Worm (Caenorhabditis elegans) whole organism, L1 larva: Measurements from ENCODE around the gene Y54G2A.28.
A peak's percentile ranks its signal among the peaks of the same experiment; 100 is the strongest.

Experiments
- C04F5.9 ChIP-seq: sonication (generic microtip); optimal IDR thresholded peaks from 2 replicates; lab custom pipeline; 2016; ENCODE audit warnings: missing genetic modification characterization, missing compliant biosample characterization
- F16B12.6 ChIP-seq: fragments of 150-350 bp; optimal IDR thresholded peaks from 2 replicates; lab custom pipeline; 2014; ENCODE audit warnings: missing biosample characterization, missing genetic modification characterization
- ama-1 ChIP-seq: fragments of 150-350 bp; optimal IDR thresholded peaks from 2 replicates; lab custom pipeline; 2014
- ceh-63 ChIP-seq: fragments of 200-800 bp; sonication (Bioruptor generic); optimal IDR thresholded peaks from 2 replicates; lab custom pipeline; 2018; ENCODE audit warnings: mild to moderate bottlenecking, missing genetic modification characterization, missing compliant biosample characterization
- ceh-88 ChIP-seq: fragments of 200-800 bp; sonication (Bioruptor generic); IDR thresholded peaks from 2 replicates; pipeline ENCODE4 v1.3.6; 2022; ENCODE audit warnings: missing genetic modification characterization, missing compliant biosample characterization
- ceh-90 ChIP-seq: sonication (generic microtip); optimal IDR thresholded peaks from 2 replicates; lab custom pipeline; 2016; ENCODE audit warnings: missing genetic modification characterization, missing compliant biosample characterization
- ces-1 ChIP-seq: fragments of 150-350 bp; optimal IDR thresholded peaks from 2 replicates; lab custom pipeline; 2014; ENCODE audit warnings: missing biosample characterization, missing genetic modification reagents, missing genetic modification characterization
- efl-1 ChIP-seq, 4 experiments: fragments of 150-350 bp; optimal IDR thresholded peaks in 3 of 4; peaks in 1 of 4; 1 replicate in 1 of 4; 2 replicates in 3 of 4; lab custom pipeline; 2014; ENCODE audit warnings: missing biosample characterization in 2 of 4, missing genetic modification characterization in 2 of 4, missing genetic modification reagents in 2 of 4
- efl-3 ChIP-seq: fragments of 200-800 bp; sonication (Bioruptor generic); optimal IDR thresholded peaks from 2 replicates; lab custom pipeline; 2018; ENCODE audit warnings: mild to moderate bottlenecking, missing genetic modification characterization, missing compliant biosample characterization
- egl-13 ChIP-seq: sonication (generic microtip); optimal IDR thresholded peaks from 2 replicates; lab custom pipeline; 2016; ENCODE audit warnings: missing genotype, missing genetic modification reagents, missing genetic modification characterization, missing compliant biosample characterization
- elt-2 ChIP-seq: sonication (generic microtip); optimal IDR thresholded peaks from 2 replicates; lab custom pipeline; 2016; ENCODE audit warnings: missing genetic modification characterization, mild to moderate bottlenecking, inconsistent platforms, missing compliant biosample characterization, missing genetic modification reagents
- irx-1 ChIP-seq: sonication (generic microtip); optimal IDR thresholded peaks from 2 replicates; lab custom pipeline; 2016; ENCODE audit warnings: missing genetic modification characterization, missing compliant biosample characterization
- isw-1 ChIP-seq: fragments of 200-800 bp; sonication (Bioruptor generic); IDR thresholded peaks from 2 replicates; pipeline ENCODE4 v1.3.6; 2022; ENCODE audit warnings: missing genetic modification characterization, missing compliant biosample characterization
- lin-14 ChIP-seq: fragments of 200-800 bp; sonication (Bioruptor generic); optimal IDR thresholded peaks from 2 replicates; lab custom pipeline; 2018; ENCODE audit warnings: mild to moderate bottlenecking, missing genetic modification characterization, moderate library complexity, missing compliant biosample characterization
- lir-3 ChIP-seq: sonication (generic microtip); optimal IDR thresholded peaks from 2 replicates; lab custom pipeline; 2016; ENCODE audit warnings: mild to moderate bottlenecking, missing genetic modification characterization, moderate library complexity, missing compliant biosample characterization; ENCODE audit not compliant: poor library complexity
- lsy-2 ChIP-seq, 2 experiments: fragments of 150-350 bp; optimal IDR thresholded peaks; 2 replicates each; lab custom pipeline; 2014; ENCODE audit warnings: missing biosample characterization in 2 of 2, missing genetic modification characterization in 2 of 2
- mab-9 ChIP-seq: fragments of 200-800 bp; sonication (Bioruptor generic); IDR thresholded peaks from 2 replicates; pipeline ENCODE4 v1.3.6; 2022; ENCODE audit warnings: missing genetic modification reagents, missing genetic modification characterization, missing compliant biosample characterization
- mdl-1 ChIP-seq, 2 experiments: fragments of 150-350 bp; optimal IDR thresholded peaks; 2 replicates each; lab custom pipeline; 2014 to 2017; ENCODE audit warnings: missing biosample characterization in 2 of 2, missing genetic modification characterization in 2 of 2, inconsistent platforms in 1 of 2
- mef-2 ChIP-seq: fragments of 150-350 bp; optimal IDR thresholded peaks from 2 replicates; lab custom pipeline; 2014; ENCODE audit warnings: missing biosample characterization, missing genetic modification characterization
- nhr-19 ChIP-seq: fragments of 200-800 bp; sonication (Bioruptor generic); conservative IDR thresholded peaks from 2 replicates; pipeline ENCODE4 v1.3.6; 2022; ENCODE audit warnings: missing genetic modification characterization, missing compliant biosample characterization
- nhr-20 ChIP-seq: sonication (generic microtip); optimal IDR thresholded peaks from 2 replicates; lab custom pipeline; 2016; ENCODE audit warnings: mild to moderate bottlenecking, missing genetic modification characterization, missing compliant biosample characterization
- nhr-47 ChIP-seq: sonication (generic microtip); optimal IDR thresholded peaks from 2 replicates; lab custom pipeline; 2016; ENCODE audit warnings: mild to moderate bottlenecking, missing genetic modification characterization, moderate library complexity, missing compliant biosample characterization
- nhr-71 ChIP-seq: sonication (generic microtip); optimal IDR thresholded peaks from 2 replicates; lab custom pipeline; 2016; ENCODE audit warnings: mild to moderate bottlenecking, missing genetic modification characterization, moderate library complexity, missing compliant biosample characterization
- nhr-76 ChIP-seq: sonication (generic microtip); optimal IDR thresholded peaks from 2 replicates; lab custom pipeline; 2017; ENCODE audit warnings: missing biosample characterization, missing genetic modification characterization
- nhr-84 ChIP-seq: sonication (generic microtip); optimal IDR thresholded peaks from 2 replicates; lab custom pipeline; 2017; ENCODE audit warnings: missing biosample characterization, missing genetic modification characterization
- nhr-85 ChIP-seq: sonication (generic microtip); peaks from one replicate; lab custom pipeline; 2016; ENCODE audit warnings: missing genetic modification characterization, inconsistent platforms, missing compliant biosample characterization
- rnt-1 ChIP-seq: sonication (generic microtip); optimal IDR thresholded peaks from 2 replicates; lab custom pipeline; 2016; ENCODE audit warnings: mild to moderate bottlenecking, missing genetic modification characterization, moderate library complexity, missing compliant biosample characterization
- snpc-4 ChIP-seq: fragments of 150-350 bp; optimal IDR thresholded peaks from 2 replicates; lab custom pipeline; 2014; ENCODE audit warnings: missing biosample characterization, missing genetic modification characterization
- snu-23 ChIP-seq: sonication (generic microtip); optimal IDR thresholded peaks from 2 replicates; lab custom pipeline; 2016; ENCODE audit warnings: missing genetic modification characterization, missing compliant biosample characterization
- sox-4 ChIP-seq: sonication (generic microtip); optimal IDR thresholded peaks from 2 replicates; lab custom pipeline; 2016; ENCODE audit warnings: missing genetic modification characterization, missing compliant biosample characterization
- sptf-1 ChIP-seq: fragments of 150-350 bp; optimal IDR thresholded peaks from 2 replicates; lab custom pipeline; 2014; ENCODE audit warnings: missing biosample characterization, missing genetic modification characterization
- unc-130 ChIP-seq: fragments of 150-350 bp; optimal IDR thresholded peaks from 2 replicates; lab custom pipeline; 2017; ENCODE audit warnings: missing biosample characterization, missing genetic modification characterization, inconsistent platforms
- xbp-1 ChIP-seq: sonication (generic microtip); optimal IDR thresholded peaks from 2 replicates; lab custom pipeline; 2016; ENCODE audit warnings: missing genetic modification characterization, missing compliant biosample characterization

Y54G2A.28 gene

DNA sequence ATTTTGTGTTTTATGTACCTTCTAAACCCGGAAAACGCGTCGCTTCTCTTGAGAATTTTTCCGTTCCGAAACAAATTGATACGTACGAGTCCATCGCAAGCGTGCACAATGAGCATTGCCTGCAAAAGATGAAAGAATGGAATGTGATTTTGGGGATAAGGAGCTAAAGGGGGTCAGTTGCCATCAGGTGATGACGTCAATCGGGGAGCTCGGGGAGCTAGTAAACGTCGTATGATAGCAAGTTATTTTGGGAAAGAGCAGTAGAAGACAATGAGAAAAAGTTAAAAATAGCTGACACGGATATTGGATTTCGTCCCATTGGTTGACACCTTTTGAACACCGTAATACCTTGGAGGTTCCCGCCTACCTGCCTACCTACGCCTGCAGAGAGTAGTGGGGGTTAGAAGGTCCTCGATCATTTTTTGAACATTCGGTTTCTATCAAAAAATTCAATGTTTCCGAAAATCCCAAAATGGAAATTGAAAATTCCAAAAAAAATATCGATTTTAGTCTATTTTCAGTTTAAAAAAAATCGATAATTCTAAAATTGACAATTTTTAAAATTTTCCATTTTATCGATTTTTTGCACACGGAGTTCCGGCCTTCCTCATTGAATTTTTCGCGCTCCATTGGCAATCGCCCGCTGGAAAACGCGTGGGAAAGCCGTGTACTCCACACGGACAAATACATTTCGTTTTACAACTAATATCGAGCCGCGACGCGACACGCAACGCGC is 13.8 kb upstream of the Y54G2A.28 start:
- peak in 1 of 2 experiments; percentile 44 for TF ChIP-seq mdl-1 (tag; optimal IDR thresholded peaks at IDR 0.05; lab: Kevin White, UChicago)
- TF ChIP-seq mef-2 (tag; lab: Kevin White, UChicago) = peak; percentile 97
- no peak for TF ChIP-seq F16B12.6 (tag; lab: Kevin White, UChicago)
- TF ChIP-seq lin-14 (GFP tag; lab: Kevin White, UChicago) = peak; percentile 45
- peak; percentile 64 for TF ChIP-seq nhr-19 (GFP tag; lab: Robert Waterston, UW)
- TF ChIP-seq efl-1 (optimal IDR thresholded peaks at IDR 0.05; lab: Kevin White, UChicago) = peak in 1 of 2 experiments; percentile 18
- peak in 1 of 2 experiments; percentile 45 for TF ChIP-seq efl-1 (GFP tag; optimal IDR thresholded peaks at IDR 0.05 in 1 of 2; lab: Kevin White, UChicago)
- TF ChIP-seq rnt-1 (tag; lab: Kevin White, UChicago) = peak; percentile 89
- TF ChIP-seq xbp-1 (tag; lab: Kevin White, UChicago) = peak; percentile 6
- peak; percentile 29 for TF ChIP-seq snu-23 (GFP tag; lab: Kevin White, UChicago)
- TF ChIP-seq nhr-76 (tag; lab: Kevin White, UChicago) = no peak
- peak; percentile 32 for TF ChIP-seq nhr-20 (tag; lab: Kevin White, UChicago)
- TF ChIP-seq unc-130 (tag; lab: Kevin White, UChicago) = peak; percentile 72
- no peak for TF ChIP-seq C04F5.9 (tag; lab: Kevin White, UChicago)
- no peak for TF ChIP-seq elt-2 (tag; lab: Kevin White, UChicago)
- peak; percentile 11 to 58 for TF ChIP-seq lsy-2 (tag; optimal IDR thresholded peaks at IDR 0.05; lab: Kevin White, UChicago)
- peak; percentile 84 for TF ChIP-seq nhr-71 (tag; lab: Kevin White, UChicago)

DNA sequence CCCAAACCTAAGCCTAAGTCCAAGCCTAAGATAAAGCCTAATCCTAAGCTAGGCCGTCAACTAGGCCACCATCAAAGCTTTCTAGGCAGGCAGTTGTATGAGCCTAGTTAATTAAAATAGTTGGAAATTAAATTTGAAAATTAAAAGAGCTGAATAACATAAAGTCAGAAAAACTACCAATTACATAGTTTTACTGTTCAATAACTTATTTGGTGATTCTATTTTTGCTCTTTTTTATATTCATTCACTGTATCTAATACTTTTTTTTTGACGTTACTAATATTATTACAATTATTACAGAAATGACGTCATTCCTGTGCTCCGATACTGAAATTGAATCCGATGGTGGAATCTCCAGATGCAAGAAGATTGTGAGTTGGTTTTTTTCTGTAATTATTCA is 7.2 kb upstream of the Y54G2A.28 start, which contains the start of gene lin-22:
Gene lin-22, plus strand, starts transcription at position 301 of the 400 bp plus-strand sequence.
- TF ChIP-seq isw-1 (GFP tag; lab: Robert Waterston, UW) (no peak), F16B12.6 (tag; lab: Kevin White, UChicago) (no peak), efl-3 (GFP tag; lab: Kevin White, UChicago) (no peak), mef-2 (tag; lab: Kevin White, UChicago) (no peak), snu-23 (GFP tag; lab: Kevin White, UChicago) (no peak), lin-14 (GFP tag; lab: Kevin White, UChicago) (no peak), mab-9 (GFP tag; lab: Robert Waterston, UW) (no peak), ceh-88 (GFP tag; lab: Robert Waterston, UW) (no peak), sptf-1 (tag; lab: Kevin White, UChicago) (no peak), snpc-4 (tag; lab: Kevin White, UChicago) (no peak), irx-1 (tag; lab: Kevin White, UChicago) (no peak), elt-2 (tag; lab: Kevin White, UChicago) (no peak), nhr-47 (no peak), lir-3 (no peak), ama-1 (no peak), xbp-1 (tag; lab: Kevin White, UChicago) (no peak), nhr-84 (tag; lab: Kevin White, UChicago) (no peak), ceh-63 (no peak), ces-1 (GFP tag; lab: Kevin White, UChicago) (no peak)

DNA sequence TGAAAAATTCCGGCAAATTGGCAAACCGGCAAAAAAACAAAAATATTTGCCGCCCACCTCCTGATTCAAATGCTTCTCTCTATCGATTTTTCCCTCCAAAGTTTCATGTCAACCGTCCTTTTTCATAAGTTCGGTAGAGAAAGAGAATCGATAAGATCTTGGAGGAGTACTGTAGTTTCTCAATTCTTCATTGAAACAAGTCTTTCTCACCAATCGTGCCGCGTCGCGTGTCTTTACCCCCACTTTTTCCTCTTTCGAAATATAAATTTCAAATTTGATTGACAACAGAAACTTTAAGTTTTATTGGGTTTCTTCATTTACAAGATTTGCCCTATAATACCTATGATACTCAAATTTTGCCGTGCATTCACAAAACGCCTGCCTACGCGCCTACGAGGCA is 6.4 kb upstream of the Y54G2A.28 start:
- TF ChIP-seq lsy-2 (tag; optimal IDR thresholded peaks at IDR 0.05; lab: Kevin White, UChicago) (peak in 1 of 2 experiments; percentile 68), sox-4 (tag; lab: Kevin White, UChicago) (no peak)

DNA sequence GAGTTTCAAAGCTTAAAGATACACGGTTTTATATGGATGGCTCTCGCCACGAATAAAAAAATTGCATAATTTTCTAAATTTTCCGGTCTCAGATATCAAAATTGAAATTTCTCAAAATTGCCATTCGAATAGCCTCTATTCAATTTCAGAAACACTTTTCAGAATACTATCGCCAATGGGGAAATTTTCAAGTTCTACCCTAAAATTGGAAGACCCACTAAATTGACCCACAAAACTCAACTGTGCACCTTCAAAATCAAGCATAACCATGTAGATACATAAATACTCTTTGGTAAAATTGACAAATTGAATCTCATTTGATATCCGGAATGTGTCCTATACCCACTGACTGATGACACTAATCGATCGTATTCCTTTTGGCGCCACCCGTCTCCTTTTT is 4.0 kb upstream of the Y54G2A.28 start:
- TF ChIP-seq ceh-90 (tag; lab: Kevin White, UChicago) (no peak), egl-13 (no peak), nhr-85 (peak; percentile 60)
